Worm (Caenorhabditis elegans): ENCODE data around the gene T22F7.4.

- no peak for TF ChIP-seq elt-1 (tag; optimal IDR thresholded peaks at IDR 0.05)
- TF ChIP-seq pha-4 (tag; optimal IDR thresholded peaks at IDR 0.05): no peak
- no peak for TF ChIP-seq fkh-10 (GFP tag; optimal IDR thresholded peaks at IDR 0.05)
- TF ChIP-seq lin-15B (tag; optimal IDR thresholded peaks at IDR 0.05): no peak
- TF ChIP-seq nfya-1 (tag; optimal IDR thresholded peaks at IDR 0.05; ENCODE audit: insufficient read depth): no peak
- TF ChIP-seq jun-1 (tag; optimal IDR thresholded peaks at IDR 0.05): no peak
- no peak for TF ChIP-seq aly-2 (tag; optimal IDR thresholded peaks at IDR 0.05)
- no peak for TF ChIP-seq ama-1 (optimal IDR thresholded peaks at IDR 0.05)
- no peak for TF ChIP-seq nhr-12 (tag; optimal IDR thresholded peaks at IDR 0.05)
- TF ChIP-seq nhr-25 (tag; optimal IDR thresholded peaks at IDR 0.05): no peak
- no peak for TF ChIP-seq fos-1 (tag; optimal IDR thresholded peaks at IDR 0.05)
- no peak for TF ChIP-seq nhr-76 (tag; optimal IDR thresholded peaks at IDR 0.05)
- TF ChIP-seq lin-39 (tag; optimal IDR thresholded peaks at IDR 0.05): no peak
These were observed 14.6 kb downstream of the T22F7.4 start, which contains the start of gene F30H5.3 for ce11 chrIII:512117-512516.

All from whole organism, L3 larva.